Fruit fly (Drosophila melanogaster): ENCODE data around the gene Cpr67Fb.

Cpr67Fb gene

dm6 chr3L:10867778-10868382 lies 26.1 kb upstream of the Cpr67Fb start:
- no peak for TF ChIP-seq CG31627 (GFP tag; optimal IDR thresholded peaks at IDR 0.05)
- TF ChIP-seq CG6808 (GFP tag; optimal IDR thresholded peaks at IDR 0.05), result peak; percentile 33
- no peak for TF ChIP-seq cyc (GFP tag; optimal IDR thresholded peaks at IDR 0.05)
- TF ChIP-seq Ets21C (GFP tag; optimal IDR thresholded peaks at IDR 0.05), result no peak
- TF ChIP-seq spab (GFP tag; optimal IDR thresholded peaks at IDR 0.05), result peak; percentile 27
- TF ChIP-seq CG3919 (GFP tag; optimal IDR thresholded peaks at IDR 0.05), result peak; percentile 35
- TF ChIP-seq CG9139 (GFP tag; optimal IDR thresholded peaks at IDR 0.05), result peak; percentile 57
- no peak for TF ChIP-seq Blimp-1 (GFP tag; optimal IDR thresholded peaks at IDR 0.05)
- peak; percentile 65 for TF ChIP-seq net (GFP tag; optimal IDR thresholded peaks at IDR 0.05)
- TF ChIP-seq Sox14 (GFP tag; optimal IDR thresholded peaks at IDR 0.05), result peak; percentile 24
- no peak for TF ChIP-seq CG4318 (GFP tag; optimal IDR thresholded peaks at IDR 0.05)
- peak; percentile 86 for TF ChIP-seq eg (GFP tag; IDR thresholded peaks at IDR 0.05)
- peak; percentile 1 for TF ChIP-seq CG34406 (GFP tag; optimal IDR thresholded peaks at IDR 0.05)
- TF ChIP-seq Eip75B (GFP tag; optimal IDR thresholded peaks at IDR 0.05), result no peak
- peak; percentile 88 for TF ChIP-seq CG6163 (GFP tag; IDR thresholded peaks at IDR 0.05)
- no peak for TF ChIP-seq CG11762 (GFP tag; optimal IDR thresholded peaks at IDR 0.05; ENCODE audit: insufficient read depth)
- no peak for TF ChIP-seq CG6792 (GFP tag; optimal IDR thresholded peaks at IDR 0.05)
- peak; percentile 15 for TF ChIP-seq CG3032 (tag; optimal IDR thresholded peaks at IDR 0.05)
- no peak for TF ChIP-seq CG8319 (GFP tag; optimal IDR thresholded peaks at IDR 0.05)
- TF ChIP-seq CG8632 (GFP tag; optimal IDR thresholded peaks at IDR 0.05), result peak; percentile 15
- peak in 1 of 2 experiments; percentile 48 for TF ChIP-seq salr (GFP tag; optimal IDR thresholded peaks at IDR 0.05)
- TF ChIP-seq Hr39 (GFP tag; optimal IDR thresholded peaks at IDR 0.05), result no peak
- TF ChIP-seq lz (GFP tag; optimal IDR thresholded peaks at IDR 0.05), result no peak
- peak; percentile 37 for TF ChIP-seq dac (GFP tag; optimal IDR thresholded peaks at IDR 0.05)
- no peak for TF ChIP-seq fd59A (GFP tag; optimal IDR thresholded peaks at IDR 0.05)
- TF ChIP-seq fd85E (GFP tag; optimal IDR thresholded peaks at IDR 0.05), result no peak
- TF ChIP-seq ss (GFP tag; optimal IDR thresholded peaks at IDR 0.05), result peak; percentile 3 to 57
- TF ChIP-seq Sox15 (GFP tag; optimal IDR thresholded peaks at IDR 0.05), result no peak
- TF ChIP-seq CG15336 (GFP tag; IDR thresholded peaks at IDR 0.05), result peak; percentile 67
- TF ChIP-seq OdsH (GFP tag; optimal IDR thresholded peaks at IDR 0.05), result no peak
- no peak for TF ChIP-seq Smox (GFP tag; optimal IDR thresholded peaks at IDR 0.05)
- no peak for TF ChIP-seq CG10631 (GFP tag; optimal IDR thresholded peaks at IDR 0.05)
- TF ChIP-seq acj6 (GFP tag; optimal IDR thresholded peaks at IDR 0.05), result no peak
- peak; percentile 20 for TF ChIP-seq Hr4 (GFP tag; optimal IDR thresholded peaks at IDR 0.05)
- no peak for TF ChIP-seq topi (GFP tag; optimal IDR thresholded peaks at IDR 0.05)
- TF ChIP-seq CG1621 (tag; optimal IDR thresholded peaks at IDR 0.05), result peak; percentile 24
- TF ChIP-seq CG11902 (GFP tag; optimal IDR thresholded peaks at IDR 0.05), result no peak
- no peak for TF ChIP-seq Sox102F (GFP tag; optimal IDR thresholded peaks at IDR 0.05)
- peak; percentile 95 for TF ChIP-seq svp (GFP tag)
- TF ChIP-seq CG7368 (GFP tag; optimal IDR thresholded peaks at IDR 0.05), result peak; percentile 26
- TF ChIP-seq Met (GFP tag; optimal IDR thresholded peaks at IDR 0.05), result no peak
- TF ChIP-seq achi (GFP tag; optimal IDR thresholded peaks at IDR 0.05), result no peak
- TF ChIP-seq Lpt (GFP tag; optimal IDR thresholded peaks at IDR 0.05), result peak; percentile 46
- no peak for TF ChIP-seq esn (GFP tag; optimal IDR thresholded peaks at IDR 0.05)
- TF ChIP-seq fkh (GFP tag; optimal IDR thresholded peaks at IDR 0.05), result peak; percentile 86
- TF ChIP-seq CG6276 (GFP tag; optimal IDR thresholded peaks at IDR 0.05), result peak; percentile 81
- peak; percentile 23 for TF ChIP-seq CG6854 (GFP tag; optimal IDR thresholded peaks at IDR 0.05)
- peak; percentile 53 for TF ChIP-seq dsx (GFP tag; optimal IDR thresholded peaks at IDR 0.05; ENCODE audit: poor library complexity, severe bottlenecking)
- peak; percentile 55; the same call in 1 of the 2 replicates for TF ChIP-seq Gug (GFP tag; IDR thresholded peaks at IDR 0.05)
- TF ChIP-seq CG11294 (GFP tag; IDR thresholded peaks at IDR 0.05), result no peak
- peak; percentile 74 for TF ChIP-seq CG16779 (tag; optimal IDR thresholded peaks at IDR 0.05)
- no peak for TF ChIP-seq Eip93F (GFP tag; optimal IDR thresholded peaks at IDR 0.05)

All from whole organism, prepupa.